Fruit fly (Drosophila melanogaster) whole organism, embryonic: ENCODE results near the gene CG10252.
A peak's percentile ranks its signal among the peaks of the same experiment; 100 is the strongest.

Experiments used
- Atf3 ChIP-seq: fragments of 200-800 bp; sonication (Bioruptor generic); optimal IDR thresholded peaks from 3 replicates; lab custom pipeline; 2016; ENCODE audit warnings: missing biosample characterization, missing genetic modification characterization
- Blimp-1 ChIP-seq: fragments of 200-800 bp; sonication (Bioruptor generic); optimal IDR thresholded peaks from 3 replicates; lab custom pipeline; 2018; ENCODE audit warnings: missing biosample characterization, missing genetic modification characterization, mild to moderate bottlenecking, moderate library complexity, missing genetic modification reagents
- CG10267 ChIP-seq: fragments of 200-800 bp; sonication (Bioruptor generic); optimal IDR thresholded peaks from 2 replicates; lab custom pipeline; 2018; ENCODE audit warnings: missing biosample characterization, mild to moderate bottlenecking, missing genetic modification characterization, moderate library complexity
- CG10431 ChIP-seq: fragments of 200-800 bp; sonication (Bioruptor generic); optimal IDR thresholded peaks from 3 replicates; lab custom pipeline; 2018; ENCODE audit warnings: missing biosample characterization, mild to moderate bottlenecking, missing genetic modification characterization
- CG11247 ChIP-seq: fragments of 200-800 bp; sonication (Bioruptor generic); IDR thresholded peaks from 2 replicates; pipeline ENCODE4 v1.3.6; 2022; ENCODE audit warnings: missing biosample characterization, missing genetic modification characterization
- CG17186 ChIP-seq: fragments of 200-800 bp; sonication (Bioruptor generic); optimal IDR thresholded peaks from 3 replicates; lab custom pipeline; 2017; ENCODE audit warnings: missing biosample characterization, missing genetic modification reagents, missing genetic modification characterization
- CG17359 ChIP-seq: fragments of 200-800 bp; sonication (Bioruptor generic); optimal IDR thresholded peaks from 3 replicates; lab custom pipeline; 2018; ENCODE audit warnings: missing biosample characterization, mild to moderate bottlenecking, missing genetic modification characterization, moderate library complexity
- CG17568 ChIP-seq: fragments of 200-800 bp; sonication (Bioruptor generic); optimal IDR thresholded peaks from 2 replicates; lab custom pipeline; 2018; ENCODE audit warnings: missing biosample characterization, mild to moderate bottlenecking, missing genetic modification characterization, moderate library complexity
- CG17912 ChIP-seq: fragments of 200-800 bp; sonication (Bioruptor generic); optimal IDR thresholded peaks from 2 replicates; lab custom pipeline; 2018; ENCODE audit warnings: missing biosample characterization, mild to moderate bottlenecking, missing genetic modification characterization
- CG18764 ChIP-seq: fragments of 200-800 bp; sonication (Bioruptor generic); optimal IDR thresholded peaks from 3 replicates; lab custom pipeline; 2016; ENCODE audit warnings: missing biosample characterization, missing genetic modification characterization
- CG2678 ChIP-seq: fragments of 200-800 bp; sonication (Bioruptor generic); optimal IDR thresholded peaks from 3 replicates; lab custom pipeline; 2019; ENCODE audit warnings: missing biosample characterization, mild to moderate bottlenecking, missing genetic modification characterization, moderate library complexity
- CG2712 ChIP-seq: fragments of 200-800 bp; optimal IDR thresholded peaks from 3 replicates; lab custom pipeline; 2019; ENCODE audit warnings: missing biosample characterization, mild to moderate bottlenecking, missing genetic modification characterization, moderate library complexity
- CG32767 ChIP-seq: fragments of 200-800 bp; sonication (Bioruptor generic); IDR thresholded peaks from 2 replicates; pipeline ENCODE4 v1.3.6; 2022; ENCODE audit warnings: missing biosample characterization, missing genetic modification characterization
- CG42726 ChIP-seq: fragments of 200-800 bp; sonication (Bioruptor generic); IDR thresholded peaks from 2 replicates; pipeline ENCODE4 v1.3.6; 2022; ENCODE audit warnings: missing biosample characterization, missing genetic modification characterization; ENCODE audit not compliant: partially characterized antibody
- CG4404 ChIP-seq: fragments of 200-800 bp; sonication (Bioruptor generic); IDR thresholded peaks from 2 replicates; pipeline ENCODE4 v1.3.6; 2022; ENCODE audit warnings: missing biosample characterization, missing genetic modification characterization
- CG6683 ChIP-seq: fragments of 200-800 bp; sonication (Bioruptor generic); optimal IDR thresholded peaks from 2 replicates; lab custom pipeline; 2017; ENCODE audit warnings: missing biosample characterization, mild to moderate bottlenecking, missing genetic modification characterization, missing genetic modification reagents
- CG7372 ChIP-seq: fragments of 200-800 bp; sonication (Bioruptor generic); IDR thresholded peaks from 2 replicates; pipeline ENCODE4 v1.3.6; 2022; ENCODE audit warnings: missing biosample characterization, missing genetic modification characterization
- CG7556 ChIP-seq: fragments of 200-800 bp; sonication (Bioruptor generic); optimal IDR thresholded peaks from 2 replicates; lab custom pipeline; 2017; ENCODE audit warnings: missing biosample characterization, mild to moderate bottlenecking, missing genetic modification characterization
- CG7786 ChIP-seq: fragments of 200-800 bp; sonication (Bioruptor generic); optimal IDR thresholded peaks from 2 replicates; lab custom pipeline; 2016; ENCODE audit warnings: missing biosample characterization, missing genetic modification characterization
- CG9727 ChIP-seq: fragments of 200-800 bp; sonication (Bioruptor generic); optimal IDR thresholded peaks from 3 replicates; lab custom pipeline; 2017; ENCODE audit warnings: missing biosample characterization, mild to moderate bottlenecking, missing genetic modification characterization
- CG9876 ChIP-seq: fragments of 200-800 bp; sonication (Bioruptor generic); optimal IDR thresholded peaks from 2 replicates; lab custom pipeline; 2016; ENCODE audit warnings: missing biosample characterization, missing genetic modification characterization
- Doc2 ChIP-seq: fragments of 200-800 bp; sonication (Bioruptor generic); IDR thresholded peaks from 2 replicates; pipeline ENCODE4 v1.3.6; 2022; ENCODE audit warnings: missing biosample characterization, missing genetic modification characterization
- Ets65A ChIP-seq: fragments of 200-800 bp; sonication (Bioruptor generic); peaks from one replicate; lab custom pipeline; 2016; ENCODE audit warnings: missing biosample characterization, missing genetic modification characterization
- Fer2 ChIP-seq: fragments of 200-800 bp; sonication (Bioruptor generic); optimal IDR thresholded peaks from 2 replicates; lab custom pipeline; 2018; ENCODE audit warnings: missing biosample characterization, mild to moderate bottlenecking, missing genetic modification characterization, moderate library complexity
- H15 ChIP-seq: fragments of 200-800 bp; sonication (Bioruptor generic); IDR thresholded peaks from 3 replicates; pipeline ENCODE4 v1.3.6; 2022; ENCODE audit warnings: missing biosample characterization, missing genetic modification characterization
- Jarid2 ChIP-seq: fragments of 200-800 bp; sonication (Bioruptor generic); optimal IDR thresholded peaks from 3 replicates; lab custom pipeline; 2017; ENCODE audit warnings: mild to moderate bottlenecking, missing biosample characterization, missing genetic modification reagents, missing genetic modification characterization
- Lhr ChIP-seq: fragments of 200-800 bp; sonication (Bioruptor generic); optimal IDR thresholded peaks from 3 replicates; lab custom pipeline; 2017; ENCODE audit warnings: mild to moderate bottlenecking, missing biosample characterization, missing genetic modification reagents, missing genetic modification characterization
- MTF-1 ChIP-seq: fragments of 200-800 bp; sonication (Bioruptor generic); optimal IDR thresholded peaks from 2 replicates; lab custom pipeline; 2018; ENCODE audit warnings: missing biosample characterization, mild to moderate bottlenecking, missing genetic modification characterization, borderline replicate concordance
- Optix ChIP-seq: fragments of 200-800 bp; sonication (Bioruptor generic); IDR thresholded peaks from 3 replicates; pipeline ENCODE4 v1.3.6; 2022; ENCODE audit warnings: missing biosample characterization, missing genetic modification characterization
- PHDP ChIP-seq: fragments of 200-800 bp; sonication (Bioruptor generic); optimal IDR thresholded peaks from 3 replicates; lab custom pipeline; 2018; ENCODE audit warnings: missing biosample characterization, mild to moderate bottlenecking, missing genetic modification characterization, moderate library complexity
- Side ChIP-seq: fragments of 200-800 bp; sonication (Bioruptor generic); optimal IDR thresholded peaks from 2 replicates; lab custom pipeline; 2016; ENCODE audit warnings: missing biosample characterization, missing genetic modification characterization
- amos ChIP-seq: fragments of 200-800 bp; sonication (Bioruptor generic); IDR thresholded peaks from 2 replicates; pipeline ENCODE4 v1.3.6; 2022; ENCODE audit warnings: missing biosample characterization, missing genetic modification characterization; ENCODE audit not compliant: partially characterized antibody
- da ChIP-seq: fragments of 200-800 bp; sonication (Bioruptor generic); optimal IDR thresholded peaks from 2 replicates; lab custom pipeline; 2016; ENCODE audit warnings: missing biosample characterization, missing genetic modification characterization
- eve ChIP-seq, 2 experiments: fragments of >200 bp; optimal IDR thresholded peaks; 2 replicates each; lab custom pipeline; 2017; ENCODE audit warnings: missing biosample characterization in 2 of 2, missing genetic modification characterization in 2 of 2
- fd96Cb ChIP-seq: fragments of 200-800 bp; sonication (Bioruptor generic); optimal IDR thresholded peaks from 2 replicates; lab custom pipeline; 2018; ENCODE audit warnings: missing biosample characterization, mild to moderate bottlenecking, missing genetic modification characterization, moderate library complexity
- gsb ChIP-seq: fragments of 200-800 bp; sonication (Bioruptor generic); IDR thresholded peaks from 2 replicates; pipeline ENCODE4 v1.3.6; 2022; ENCODE audit warnings: missing biosample characterization, missing genetic modification characterization
- lmd ChIP-seq: fragments of 200-800 bp; sonication (Bioruptor generic); IDR thresholded peaks from 2 replicates; pipeline ENCODE4 v1.3.6; 2022; ENCODE audit warnings: missing biosample characterization, missing genetic modification characterization
- mam ChIP-seq: fragments of 200-800 bp; sonication (Bioruptor generic); optimal IDR thresholded peaks from 3 replicates; lab custom pipeline; 2016; ENCODE audit warnings: missing biosample characterization, missing genetic modification characterization
- repo ChIP-seq: fragments of 200-800 bp; sonication (Bioruptor generic); optimal IDR thresholded peaks from 2 replicates; lab custom pipeline; 2016; ENCODE audit warnings: missing biosample characterization, missing genetic modification characterization
- row ChIP-seq: fragments of 200-800 bp; sonication (Bioruptor generic); IDR thresholded peaks from 3 replicates; pipeline ENCODE4 v1.3.6; 2022; ENCODE audit warnings: missing biosample characterization, missing genetic modification characterization
- sima ChIP-seq: fragments of 200-800 bp; sonication (Bioruptor generic); optimal IDR thresholded peaks from 2 replicates; lab custom pipeline; 2016; ENCODE audit warnings: missing biosample characterization, missing genetic modification characterization
- so ChIP-seq: fragments of 200-800 bp; sonication (Bioruptor generic); IDR thresholded peaks from 3 replicates; pipeline ENCODE4 v1.3.6; 2022; ENCODE audit warnings: missing biosample characterization, missing genetic modification characterization
- sob ChIP-seq: fragments of 200-800 bp; sonication (Bioruptor generic); IDR thresholded peaks from 2 replicates; pipeline ENCODE4 v1.3.6; 2022; ENCODE audit warnings: missing biosample characterization, missing genetic modification characterization
- stwl ChIP-seq: fragments of 200-800 bp; sonication (Bioruptor generic); optimal IDR thresholded peaks from 3 replicates; lab custom pipeline; 2018; ENCODE audit warnings: missing biosample characterization, mild to moderate bottlenecking, missing genetic modification characterization, moderate library complexity
- tap ChIP-seq: fragments of 200-800 bp; optimal IDR thresholded peaks from 3 replicates; lab custom pipeline; 2019; ENCODE audit warnings: missing biosample characterization, mild to moderate bottlenecking, missing genetic modification characterization, moderate library complexity
- zfh1 ChIP-seq: fragments of 200-800 bp; sonication (Bioruptor generic); IDR thresholded peaks from 3 replicates; pipeline ENCODE4 v1.3.6; 2022; ENCODE audit warnings: missing biosample characterization, missing genetic modification characterization

CG10252 gene

dm6 chr3R:23657357-23658318, 38.4 kb downstream of the CG10252 start (continued):
- TF ChIP-seq CG18764 (peak; percentile 28), amos (GFP tag; lab: Robert Waterston, UW) (no peak), Jarid2 (GFP tag; lab: Kevin White, UChicago) (peak; percentile 58), sob (GFP tag; lab: Robert Waterston, UW) (peak; percentile 47; the same call in 1 of the 2 replicates), Lhr (GFP tag; lab: Kevin White, UChicago) (peak; percentile 60), row (peak; percentile 72), Atf3 (GFP tag; lab: Kevin White, UChicago) (peak; percentile 41), CG17912 (peak; percentile 43), CG4404 (GFP tag; lab: Robert Waterston, UW) (peak; percentile 21; the same call in 1 of the 2 replicates), H15 (GFP tag; lab: Robert Waterston, UW) (no peak; the same call in 2 of the 3 replicates), gsb (no peak), fd96Cb (peak; percentile 9), CG17186 (GFP tag; lab: Kevin White, UChicago) (peak; percentile 41), CG2678 (tag; lab: Kevin White, UChicago) (peak; percentile 77), CG2712 (tag; lab: Kevin White, UChicago) (peak; percentile 47), Blimp-1 (GFP tag; lab: Kevin White, UChicago) (peak; percentile 42), CG32767 (peak; percentile 50; the same call in 1 of the 2 replicates), stwl (tag; lab: Kevin White, UChicago) (peak; percentile 37), Optix (GFP tag; lab: Robert Waterston, UW) (peak; percentile 30; the same call in 1 of the 3 replicates), CG10431 (GFP tag; lab: Kevin White, UChicago) (peak; percentile 72), zfh1 (GFP tag; lab: Robert Waterston, UW) (peak; percentile 64; the same call in 2 of the 3 replicates), PHDP (tag; lab: Kevin White, UChicago) (peak; percentile 43), CG9876 (GFP tag; lab: Kevin White, UChicago) (peak; percentile 62), CG17568 (GFP tag; lab: Kevin White, UChicago) (peak; percentile 86), Doc2 (no peak), Fer2 (tag; lab: Kevin White, UChicago) (no peak), da (peak; percentile 39), CG6683 (peak; percentile 45), CG7786 (GFP tag; lab: Kevin White, UChicago) (peak; percentile 37), CG42726 (GFP tag; lab: Robert Waterston, UW) (no peak)

dm6 chr3R:23655501-23655900, 40.5 kb downstream of the CG10252 start:
- TF ChIP-seq Optix (GFP tag; lab: Robert Waterston, UW) (no peak), eve (GFP tag; optimal IDR thresholded peaks at IDR 0.05; lab: Kevin White, UChicago) (peak in 1 of 2 experiments; percentile 13), Ets65A (GFP tag; lab: Kevin White, UChicago) (peak; percentile 15)

- TF ChIP-seq MTF-1 (GFP tag; lab: Kevin White, UChicago) (peak; percentile 44), CG7556 (GFP tag; lab: Kevin White, UChicago) (peak; percentile 54), lmd (GFP tag; lab: Robert Waterston, UW) (peak; percentile 34; the same call in 1 of the 2 replicates), tap (no peak), so (peak; percentile 62; the same call in 2 of the 3 replicates), repo (no peak), CG17359 (peak; percentile 25), CG11247 (peak; percentile 78), sima (GFP tag; lab: Kevin White, UChicago) (no peak), CG9727 (GFP tag; lab: Kevin White, UChicago) (peak; percentile 55), CG10267 (tag; lab: Kevin White, UChicago) (no peak), CG7372 (GFP tag; lab: Robert Waterston, UW) (no peak), mam (GFP tag; lab: Kevin White, UChicago) (peak; percentile 48), CG42726 (GFP tag; lab: Robert Waterston, UW) (no peak), Side (peak; percentile 61)
These were observed 43.4 kb downstream of the CG10252 start for dm6 chr3R:23652525-23653108.
